Worm (Caenorhabditis elegans) whole organism, L1 larva: ENCODE measurements around the gene Y42A5A.5.
A peak's percentile ranks its signal among the peaks of the same experiment; 100 is the strongest.

Source experiments
- aha-1 ChIP-seq: fragments of 150-350 bp; optimal IDR thresholded peaks from 2 replicates; lab custom pipeline; 2014; ENCODE audit warnings: missing biosample characterization, missing genetic modification characterization
- alr-1 ChIP-seq: fragments of 200-800 bp; sonication (Bioruptor generic); optimal IDR thresholded peaks from 2 replicates; lab custom pipeline; 2018; ENCODE audit warnings: borderline replicate concordance, mild to moderate bottlenecking, missing genetic modification characterization, missing compliant biosample characterization
- ceh-8 ChIP-seq: fragments of 200-800 bp; sonication (Bioruptor generic); optimal IDR thresholded peaks from 2 replicates; lab custom pipeline; 2018; ENCODE audit warnings: mild to moderate bottlenecking, missing genetic modification characterization, moderate library complexity, missing compliant biosample characterization
- ceh-90 ChIP-seq: sonication (generic microtip); optimal IDR thresholded peaks from 2 replicates; lab custom pipeline; 2016; ENCODE audit warnings: missing genetic modification characterization, missing compliant biosample characterization
- dpl-1 ChIP-seq, 3 experiments: fragments of 150-350 bp in 2 of 3; sonication (generic microtip) in 1 of 3; optimal IDR thresholded peaks; 2 replicates each; lab custom pipeline; 2014 to 2017; ENCODE audit warnings: missing biosample characterization in 3 of 3, missing genetic modification characterization in 3 of 3, missing genetic modification reagents in 3 of 3
- efl-1 ChIP-seq, 4 experiments: fragments of 150-350 bp; optimal IDR thresholded peaks in 3 of 4; peaks in 1 of 4; 1 replicate in 1 of 4; 2 replicates in 3 of 4; lab custom pipeline; 2014; ENCODE audit warnings: missing biosample characterization in 2 of 4, missing genetic modification characterization in 2 of 4, missing genetic modification reagents in 2 of 4
- efl-3 ChIP-seq: fragments of 200-800 bp; sonication (Bioruptor generic); optimal IDR thresholded peaks from 2 replicates; lab custom pipeline; 2018; ENCODE audit warnings: mild to moderate bottlenecking, missing genetic modification characterization, missing compliant biosample characterization
- lin-13 ChIP-seq: fragments of 150-350 bp; optimal IDR thresholded peaks from 2 replicates; lab custom pipeline; 2014; ENCODE audit warnings: missing biosample characterization, missing genetic modification reagents, missing genetic modification characterization
- lin-39 ChIP-seq: fragments of 150-350 bp; optimal IDR thresholded peaks from 2 replicates; lab custom pipeline; 2014; ENCODE audit warnings: missing biosample characterization, missing genetic modification reagents, missing genetic modification characterization
- nhr-71 ChIP-seq: sonication (generic microtip); optimal IDR thresholded peaks from 2 replicates; lab custom pipeline; 2016; ENCODE audit warnings: mild to moderate bottlenecking, missing genetic modification characterization, moderate library complexity, missing compliant biosample characterization
- skn-1 ChIP-seq: fragments of 150-350 bp; optimal IDR thresholded peaks from 2 replicates; lab custom pipeline; 2014; ENCODE audit warnings: missing biosample characterization, missing genetic modification characterization
- unc-62 ChIP-seq: fragments of 150-350 bp; optimal IDR thresholded peaks from 2 replicates; lab custom pipeline; 2014; ENCODE audit warnings: missing biosample characterization, missing genetic modification reagents, missing genetic modification characterization
- ztf-11 ChIP-seq, 2 experiments: sonication (generic microtip); optimal IDR thresholded peaks; 2 replicates each; lab custom pipeline; 2016 to 2017; ENCODE audit warnings: missing genetic modification characterization in 2 of 2, missing biosample characterization in 1 of 2, missing compliant biosample characterization in 1 of 2
- ztf-4 ChIP-seq: fragments of 150-350 bp; optimal IDR thresholded peaks from 2 replicates; lab custom pipeline; 2014; ENCODE audit warnings: missing biosample characterization, missing genetic modification characterization

ce11 chrV:11069277-11069676, 40.3 kb downstream of the Y42A5A.5 start, which contains the start of gene T04C12.8:
- TF ChIP-seq dpl-1 (GFP tag; optimal IDR thresholded peaks at IDR 0.05; lab: Kevin White, UChicago) = no peak
- TF ChIP-seq ceh-8 = no peak
- no peak for TF ChIP-seq ztf-4 (tag; lab: Kevin White, UChicago)
- no peak for TF ChIP-seq unc-62 (GFP tag; lab: Kevin White, UChicago)
- no peak for TF ChIP-seq efl-3 (GFP tag; lab: Kevin White, UChicago)
- TF ChIP-seq ceh-90 (tag; lab: Kevin White, UChicago) = no peak
- no peak for TF ChIP-seq alr-1 (tag; lab: Kevin White, UChicago)
- peak; percentile 51 for TF ChIP-seq nhr-71 (tag; lab: Kevin White, UChicago)
- TF ChIP-seq lin-39 (tag; lab: Kevin White, UChicago) = no peak
- TF ChIP-seq skn-1 = no peak
- no peak for TF ChIP-seq efl-1 (optimal IDR thresholded peaks at IDR 0.05; lab: Kevin White, UChicago)
- TF ChIP-seq efl-1 (GFP tag; optimal IDR thresholded peaks at IDR 0.05 in 1 of 2; lab: Kevin White, UChicago) = peak in 1 of 2 experiments; percentile 27
- TF ChIP-seq aha-1 (tag; lab: Kevin White, UChicago) = no peak
- TF ChIP-seq ztf-11 (tag; optimal IDR thresholded peaks at IDR 0.05; lab: Kevin White, UChicago) = no peak
- no peak for TF ChIP-seq lin-13 (GFP tag; lab: Kevin White, UChicago)
